Fruit fly (Drosophila melanogaster) whole organism, prepupa: ENCODE data around the gene AstCC.

Experiments
- Blimp-1 ChIP-seq: fragments of 200-800 bp; sonication (Bioruptor generic); optimal IDR thresholded peaks from 3 replicates; lab custom pipeline; 2017; ENCODE audit warnings: missing biosample characterization, missing genetic modification characterization, mild to moderate bottlenecking, moderate library complexity, missing genetic modification reagents
- CG10669 ChIP-seq: fragments of 200-800 bp; sonication (Bioruptor generic); optimal IDR thresholded peaks from 3 replicates; lab custom pipeline; 2018; ENCODE audit warnings: missing biosample characterization, mild to moderate bottlenecking, missing genetic modification characterization, moderate library complexity
- CG11294 ChIP-seq: fragments of 200-800 bp; sonication (Bioruptor generic); IDR thresholded peaks from 2 replicates; pipeline ENCODE4 v1.3.6; 2022; ENCODE audit warnings: missing biosample characterization, missing genetic modification characterization
- CG11762 ChIP-seq: fragments of 200-800 bp; sonication (Bioruptor generic); optimal IDR thresholded peaks from 3 replicates; lab custom pipeline; 2016; ENCODE audit warnings: missing biosample characterization, missing genetic modification characterization; ENCODE audit not compliant: insufficient read depth
- CG11902 ChIP-seq: fragments of 200-800 bp; sonication (Bioruptor generic); optimal IDR thresholded peaks from 3 replicates; lab custom pipeline; 2016; ENCODE audit warnings: missing biosample characterization, missing genetic modification characterization
- CG15336 ChIP-seq: fragments of 200-800 bp; sonication (Bioruptor generic); IDR thresholded peaks from 2 replicates; pipeline ENCODE4 v1.3.6; 2022; ENCODE audit warnings: missing biosample characterization, missing genetic modification characterization
- CG1621 ChIP-seq: fragments of 200-800 bp; sonication (Bioruptor generic); optimal IDR thresholded peaks from 3 replicates; lab custom pipeline; 2018; ENCODE audit warnings: missing biosample characterization, mild to moderate bottlenecking, missing genetic modification characterization
- CG16779 ChIP-seq: fragments of 200-800 bp; sonication (Bioruptor generic); optimal IDR thresholded peaks from 3 replicates; lab custom pipeline; 2017; ENCODE audit warnings: missing biosample characterization, mild to moderate bottlenecking, missing genetic modification characterization
- CG3032 ChIP-seq: fragments of 200-800 bp; optimal IDR thresholded peaks from 2 replicates; lab custom pipeline; 2019; ENCODE audit warnings: missing biosample characterization, mild to moderate bottlenecking, missing genetic modification characterization, moderate library complexity
- CG31627 ChIP-seq: fragments of 200-800 bp; sonication (Bioruptor generic); optimal IDR thresholded peaks from 3 replicates; lab custom pipeline; 2016; ENCODE audit warnings: missing biosample characterization, missing genetic modification characterization
- CG32006 ChIP-seq: fragments of 200-800 bp; sonication (Bioruptor generic); optimal IDR thresholded peaks from 3 replicates; lab custom pipeline; 2017; ENCODE audit warnings: missing biosample characterization, mild to moderate bottlenecking, missing genetic modification characterization
- CG34406 ChIP-seq: fragments of 200-800 bp; sonication (Bioruptor generic); optimal IDR thresholded peaks from 3 replicates; lab custom pipeline; 2016; ENCODE audit warnings: missing biosample characterization, missing genetic modification characterization
- CG6163 ChIP-seq: fragments of 200-800 bp; sonication (Bioruptor generic); IDR thresholded peaks from 3 replicates; pipeline ENCODE4 v1.3.6; 2022; ENCODE audit warnings: missing biosample characterization, missing genetic modification characterization
- CG6792 ChIP-seq: fragments of 200-800 bp; sonication (Bioruptor generic); optimal IDR thresholded peaks from 3 replicates; lab custom pipeline; 2016; ENCODE audit warnings: missing biosample characterization, missing genetic modification characterization
- CG8119 ChIP-seq: fragments of 200-800 bp; sonication (Bioruptor generic); IDR thresholded peaks from 3 replicates; pipeline ENCODE4 v1.3.6; 2022; ENCODE audit warnings: missing biosample characterization, missing genetic modification characterization
- CG8319 ChIP-seq: fragments of 200-800 bp; sonication (Bioruptor generic); optimal IDR thresholded peaks from 3 replicates; lab custom pipeline; 2016; ENCODE audit warnings: missing biosample characterization, missing genetic modification characterization
- CG8632 ChIP-seq: fragments of 200-800 bp; sonication (Bioruptor generic); optimal IDR thresholded peaks from 3 replicates; lab custom pipeline; 2016; ENCODE audit warnings: missing biosample characterization, missing genetic modification characterization
- Eip75B ChIP-seq: fragments of 200-800 bp; sonication (Bioruptor generic); optimal IDR thresholded peaks from 3 replicates; lab custom pipeline; 2016; ENCODE audit warnings: missing biosample characterization, missing genetic modification characterization
- Eip78C ChIP-seq: fragments of 200-800 bp; sonication (Bioruptor generic); peaks from one replicate; lab custom pipeline; 2016; ENCODE audit warnings: missing biosample characterization, missing genetic modification characterization
- Eip93F ChIP-seq: fragments of 200-800 bp; sonication (Bioruptor generic); optimal IDR thresholded peaks from 2 replicates; lab custom pipeline; 2016; ENCODE audit warnings: missing biosample characterization, mild to moderate bottlenecking, missing genetic modification characterization
- Hr38 ChIP-seq: sonication (Bioruptor generic); optimal IDR thresholded peaks from 2 replicates; lab custom pipeline; 2016; ENCODE audit warnings: missing biosample characterization, missing genetic modification characterization
- Hr39 ChIP-seq: fragments of 200-800 bp; sonication (Bioruptor generic); optimal IDR thresholded peaks from 2 replicates; lab custom pipeline; 2016; ENCODE audit warnings: missing biosample characterization, missing genetic modification characterization
- Met ChIP-seq: fragments of 200-800 bp; sonication (Bioruptor generic); optimal IDR thresholded peaks from 3 replicates; lab custom pipeline; 2016; ENCODE audit warnings: missing biosample characterization, missing genetic modification characterization
- Sox14 ChIP-seq: fragments of 200-800 bp; sonication (Bioruptor generic); optimal IDR thresholded peaks from 3 replicates; lab custom pipeline; 2016; ENCODE audit warnings: missing biosample characterization, missing genetic modification characterization
- Sox15 ChIP-seq: fragments of 200-800 bp; sonication (Bioruptor generic); optimal IDR thresholded peaks from 3 replicates; lab custom pipeline; 2016; ENCODE audit warnings: missing biosample characterization, missing genetic modification characterization
- achi ChIP-seq: fragments of 200-800 bp; sonication (Bioruptor generic); optimal IDR thresholded peaks from 3 replicates; lab custom pipeline; 2016; ENCODE audit warnings: missing biosample characterization, missing genetic modification characterization
- acj6 ChIP-seq: fragments of 200-800 bp; sonication (Bioruptor generic); optimal IDR thresholded peaks from 3 replicates; lab custom pipeline; 2016; ENCODE audit warnings: missing biosample characterization, missing genetic modification characterization
- cyc ChIP-seq: fragments of 200-800 bp; sonication (Bioruptor generic); optimal IDR thresholded peaks from 3 replicates; lab custom pipeline; 2016; ENCODE audit warnings: missing biosample characterization, missing genetic modification characterization
- dsx ChIP-seq: fragments of 200-800 bp; optimal IDR thresholded peaks from 3 replicates; lab custom pipeline; 2019; ENCODE audit warnings: missing biosample characterization, mild to moderate bottlenecking, missing genetic modification characterization, moderate library complexity; ENCODE audit not compliant: poor library complexity, severe bottlenecking
- eg ChIP-seq: fragments of 200-800 bp; sonication (Bioruptor generic); IDR thresholded peaks from 3 replicates; pipeline ENCODE4 v1.3.6; 2022; ENCODE audit warnings: missing biosample characterization, missing genetic modification characterization
- esn ChIP-seq: fragments of 200-800 bp; sonication (Bioruptor generic); optimal IDR thresholded peaks from 2 replicates; lab custom pipeline; 2016; ENCODE audit warnings: missing biosample characterization, mild to moderate bottlenecking, missing genetic modification characterization, moderate library complexity
- fd59A ChIP-seq: fragments of 200-800 bp; sonication (Bioruptor generic); optimal IDR thresholded peaks from 2 replicates; lab custom pipeline; 2017; ENCODE audit warnings: missing biosample characterization, mild to moderate bottlenecking, missing genetic modification characterization, missing genetic modification reagents
- fkh ChIP-seq: fragments of 200-800 bp; sonication (Bioruptor generic); optimal IDR thresholded peaks from 3 replicates; lab custom pipeline; 2017; ENCODE audit warnings: missing biosample characterization, mild to moderate bottlenecking, missing genetic modification characterization, moderate library complexity
- lz ChIP-seq: fragments of 200-800 bp; sonication (Bioruptor generic); optimal IDR thresholded peaks from 3 replicates; lab custom pipeline; 2016; ENCODE audit warnings: missing biosample characterization, missing genetic modification characterization
- net ChIP-seq: fragments of 200-800 bp; sonication (Bioruptor generic); optimal IDR thresholded peaks from 3 replicates; lab custom pipeline; 2016; ENCODE audit warnings: missing biosample characterization, missing genetic modification characterization
- pdm3 ChIP-seq: fragments of 200-800 bp; sonication (Bioruptor generic); optimal IDR thresholded peaks from 3 replicates; lab custom pipeline; 2016; ENCODE audit warnings: missing biosample characterization, missing genetic modification characterization
- salr ChIP-seq, 2 experiments: fragments of 200-800 bp; sonication (Bioruptor generic); optimal IDR thresholded peaks; 3 replicates each; lab custom pipeline; 2016 to 2018; ENCODE audit warnings: missing biosample characterization in 2 of 2, missing genetic modification characterization in 2 of 2, mild to moderate bottlenecking in 1 of 2
- spab ChIP-seq: fragments of 200-800 bp; sonication (Bioruptor generic); optimal IDR thresholded peaks from 2 replicates; lab custom pipeline; 2017; ENCODE audit warnings: missing biosample characterization, mild to moderate bottlenecking, missing genetic modification characterization, missing genetic modification reagents
- ss ChIP-seq, 2 experiments: fragments of 200-800 bp; sonication (Bioruptor generic); optimal IDR thresholded peaks; 2 replicates in 1 of 2; 3 replicates in 1 of 2; lab custom pipeline; 2017 to 2018; ENCODE audit warnings: mild to moderate bottlenecking in 2 of 2, missing biosample characterization in 2 of 2, missing genetic modification characterization in 2 of 2, moderate library complexity in 1 of 2
- topi ChIP-seq: fragments of 200-800 bp; sonication (Bioruptor generic); optimal IDR thresholded peaks from 3 replicates; lab custom pipeline; 2016; ENCODE audit warnings: missing biosample characterization, missing genetic modification characterization
- vri ChIP-seq: fragments of 200-800 bp; sonication (Bioruptor generic); optimal IDR thresholded peaks from 3 replicates; lab custom pipeline; 2016; ENCODE audit warnings: missing biosample characterization, mild to moderate bottlenecking, missing genetic modification characterization

AstCC gene

DNA sequence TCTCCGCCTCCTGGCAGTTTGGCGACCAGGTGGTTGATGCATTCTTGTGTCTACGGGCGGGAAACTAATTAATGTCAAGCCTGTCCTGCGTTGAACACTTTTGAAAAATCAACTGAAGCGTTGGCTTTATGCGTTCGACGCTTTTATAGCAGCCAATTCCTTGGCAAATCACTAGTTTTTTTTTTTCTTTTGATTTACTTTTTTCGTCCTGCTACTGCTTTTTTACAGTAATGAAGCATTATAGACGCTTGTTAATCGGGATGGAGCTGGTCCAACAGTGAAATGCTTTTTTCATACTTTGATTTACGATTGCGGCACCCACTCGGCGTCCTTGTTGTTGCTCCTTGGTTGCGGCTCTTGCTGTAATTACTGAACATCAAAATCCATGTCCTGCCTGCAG, at the start of gene AstCC:
TSS of gene AstCC (minus strand) at position 101 of the 400 bp plus-strand sequence.
- TF ChIP-seq dsx (GFP tag; lab: Kevin White, UChicago) = no peak

DNA sequence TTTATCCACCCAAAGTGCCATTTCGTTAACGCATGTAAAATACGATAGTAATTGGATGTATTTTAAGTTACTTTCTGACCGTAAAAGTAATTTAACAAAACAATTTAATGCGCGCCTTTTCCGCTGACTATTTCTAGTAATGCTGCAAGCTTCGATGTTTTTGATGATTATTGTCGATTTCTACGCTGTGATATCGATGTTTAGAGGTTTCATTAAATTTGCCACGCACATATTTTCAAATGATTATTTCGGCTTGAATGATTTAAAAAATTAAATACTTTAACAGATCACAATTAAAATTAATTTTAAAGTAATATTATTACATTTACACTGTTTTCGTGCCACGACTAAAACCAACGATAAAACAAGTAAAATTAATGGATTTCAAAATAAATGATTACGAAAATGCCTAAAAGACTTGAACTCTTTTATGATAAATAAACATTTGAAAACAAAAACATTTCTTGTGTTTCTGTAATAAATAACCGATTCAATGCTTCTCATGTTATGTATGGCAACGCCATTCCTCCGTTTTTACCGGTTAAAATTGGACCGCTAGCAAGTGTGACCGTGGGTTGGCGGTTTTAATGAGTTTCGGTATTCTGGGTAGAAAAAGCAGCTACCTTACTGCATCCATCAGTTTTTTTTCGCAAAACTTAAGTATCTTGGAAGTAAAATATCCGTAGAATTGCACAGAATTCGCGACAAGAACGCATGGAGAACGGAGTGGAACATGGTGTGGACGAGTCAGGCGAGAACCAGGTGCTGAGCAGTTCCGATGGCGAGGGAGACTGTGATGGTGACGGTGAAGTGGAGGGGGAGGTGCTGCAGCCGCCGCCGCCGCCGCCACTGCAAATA, 45.4 kb upstream of the AstCC start, which contains the start of the genes RfC38 and CG4751:
TSS of gene RfC38 (minus strand) at position 495 of the 858 bp plus-strand sequence.
TSS of gene CG4751 (plus strand) at position 587 of the 858 bp plus-strand sequence.
- TF ChIP-seq CG8319 (GFP tag; lab: Kevin White, UChicago) (no peak), eg (GFP tag; lab: Robert Waterston, UW) (0 out of 3 replicates have a peak, but pooled peaks have one; percentile 43), CG32006 (no peak), Hr38 (GFP tag; lab: Kevin White, UChicago) (no peak), CG11294 (GFP tag; lab: Robert Waterston, UW) (no peak), CG8119 (GFP tag; lab: Robert Waterston, UW) (no peak), topi (GFP tag; lab: Kevin White, UChicago) (no peak), Hr39 (GFP tag; lab: Kevin White, UChicago) (no peak), CG8632 (GFP tag; lab: Kevin White, UChicago) (no peak), CG31627 (GFP tag; lab: Kevin White, UChicago) (peak; percentile 3), net (GFP tag; lab: Kevin White, UChicago) (no peak), Met (GFP tag; lab: Kevin White, UChicago) (no peak), CG6163 (0 out of 3 replicates have a peak, but pooled peaks have one; percentile 33), Sox14 (GFP tag; lab: Kevin White, UChicago) (no peak), esn (GFP tag; lab: Kevin White, UChicago) (peak; percentile 1)

DNA sequence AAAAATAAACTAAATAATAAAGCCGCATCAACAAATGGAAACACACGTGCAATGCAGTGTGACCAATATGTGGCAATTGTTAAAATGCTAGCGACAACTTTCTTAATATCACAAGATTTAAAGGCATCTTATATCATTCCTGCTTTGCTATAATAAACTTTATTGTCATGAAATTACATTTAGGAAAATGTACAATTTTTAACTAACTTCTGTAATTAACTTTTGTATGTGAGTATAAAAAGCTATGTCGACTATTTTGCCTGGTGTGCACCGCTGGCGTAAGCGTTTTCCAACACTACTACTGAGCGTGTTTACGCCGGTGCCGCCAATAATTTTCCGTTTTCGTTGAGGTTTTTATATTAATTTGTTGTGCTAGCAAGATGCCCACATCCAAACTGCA, 38.5 kb upstream of the AstCC start, which contains the start of the genes Csl4 and Nup160:
TSS of gene Csl4 (minus strand) at position 69 of the 400 bp plus-strand sequence.
TSS of gene Nup160 (plus strand) at position 279 of the 400 bp plus-strand sequence.
- no peak for TF ChIP-seq fd59A (GFP tag; lab: Kevin White, UChicago)
- TF ChIP-seq CG10669 (GFP tag; lab: Kevin White, UChicago) = no peak
- no peak for TF ChIP-seq CG16779
- peak; percentile 88 for TF ChIP-seq Hr39 (GFP tag; lab: Kevin White, UChicago)
- TF ChIP-seq Met (GFP tag; lab: Kevin White, UChicago) = no peak
- TF ChIP-seq CG8119 (GFP tag; lab: Robert Waterston, UW) = no peak
- TF ChIP-seq Eip78C (GFP tag; lab: Kevin White, UChicago) = no peak
- TF ChIP-seq Eip93F (GFP tag; lab: Kevin White, UChicago) = peak; percentile 31
- no peak for TF ChIP-seq Eip75B (GFP tag; lab: Kevin White, UChicago)
- peak; percentile 84 for TF ChIP-seq cyc (GFP tag; lab: Kevin White, UChicago)
- peak; percentile 63; the same call in 1 of the 3 replicates for TF ChIP-seq CG6163
- peak; percentile 58 for TF ChIP-seq CG11762 (GFP tag; lab: Kevin White, UChicago)
- peak; percentile 51 for TF ChIP-seq CG11902
- TF ChIP-seq acj6 = no peak
- peak; percentile 81 for TF ChIP-seq achi
- peak; percentile 67 for TF ChIP-seq CG8319 (GFP tag; lab: Kevin White, UChicago)
- peak; percentile 70 for TF ChIP-seq CG6792 (GFP tag; lab: Kevin White, UChicago)
- no peak for TF ChIP-seq dsx (GFP tag; lab: Kevin White, UChicago)
- peak; percentile 84 for TF ChIP-seq topi (GFP tag; lab: Kevin White, UChicago)
- TF ChIP-seq CG11294 (GFP tag; lab: Robert Waterston, UW) = 0 out of 2 replicates have a peak, but pooled peaks have one; percentile 48
- TF ChIP-seq esn (GFP tag; lab: Kevin White, UChicago) = peak; percentile 87
- TF ChIP-seq CG3032 (tag; lab: Kevin White, UChicago) = no peak
- TF ChIP-seq fkh (GFP tag; lab: Kevin White, UChicago) = no peak
- TF ChIP-seq CG34406 (GFP tag; lab: Kevin White, UChicago) = peak; percentile 72
- peak; percentile 50 for TF ChIP-seq Sox15 (GFP tag; lab: Kevin White, UChicago)
- peak; percentile 68 for TF ChIP-seq CG1621 (tag; lab: Kevin White, UChicago)
- peak; percentile 87 for TF ChIP-seq CG31627 (GFP tag; lab: Kevin White, UChicago)
- TF ChIP-seq spab (GFP tag; lab: Kevin White, UChicago) = no peak
- TF ChIP-seq pdm3 (GFP tag; lab: Kevin White, UChicago) = no peak
- TF ChIP-seq Hr38 (GFP tag; lab: Kevin White, UChicago) = peak; percentile 62
- no peak for TF ChIP-seq ss (GFP tag; optimal IDR thresholded peaks at IDR 0.05; lab: Kevin White, UChicago)
- TF ChIP-seq salr (GFP tag; optimal IDR thresholded peaks at IDR 0.05; lab: Kevin White, UChicago) = no peak
- no peak for TF ChIP-seq Blimp-1 (GFP tag; lab: Kevin White, UChicago)
- no peak for TF ChIP-seq vri (GFP tag; lab: Kevin White, UChicago)
- peak; percentile 59 for TF ChIP-seq CG15336 (GFP tag; lab: Robert Waterston, UW)
- peak; percentile 86 for TF ChIP-seq lz (GFP tag; lab: Kevin White, UChicago)
